Fruit fly (Drosophila melanogaster): Measurements from ENCODE around the gene CG1835.

CG1835 gene

DNA sequence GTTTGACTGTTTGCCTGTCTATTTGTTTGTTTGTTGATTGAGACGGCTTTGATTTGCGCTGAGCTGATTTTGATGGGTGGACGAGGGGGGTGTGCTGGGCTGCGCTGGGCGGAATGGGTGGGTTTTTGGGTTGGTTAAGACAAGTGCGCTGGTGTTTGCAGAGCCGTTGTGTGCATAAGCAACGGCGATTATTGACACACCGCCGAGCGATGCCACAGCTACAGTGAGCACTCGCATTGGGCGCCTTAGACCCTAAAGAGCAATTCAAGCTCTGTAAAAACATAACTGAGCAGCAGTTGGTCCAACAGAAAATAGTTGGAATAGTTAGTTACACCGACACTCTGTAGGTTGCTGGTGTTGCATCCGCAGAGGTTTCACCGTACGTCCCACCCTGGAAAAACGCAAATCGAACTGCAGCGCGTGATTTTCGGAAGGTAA lies 6.7 kb upstream of the CG1835 start (continued):
- peak; percentile 51; the same call in 1 of the 2 replicates for TF ChIP-seq NFAT (GFP tag; IDR thresholded peaks at IDR 0.05)
- TF ChIP-seq Sry-δ (GFP tag; optimal IDR thresholded peaks at IDR 0.05) = peak; percentile 51
- peak; percentile 68 for TF ChIP-seq CG10431 (GFP tag; optimal IDR thresholded peaks at IDR 0.05)
- peak; percentile 83 for TF ChIP-seq CG7271 (tag; optimal IDR thresholded peaks at IDR 0.05)
- TF ChIP-seq CG8281 (tag; optimal IDR thresholded peaks at IDR 0.05) = peak; percentile 32
- TF ChIP-seq bcd (GFP tag; optimal IDR thresholded peaks at IDR 0.05) = peak; percentile 82
- no peak for TF ChIP-seq Scr (GFP tag; IDR thresholded peaks at IDR 0.05; ENCODE audit: partially characterized antibody)
- peak; percentile 71 for TF ChIP-seq Oli (tag; optimal IDR thresholded peaks at IDR 0.05)
- TF ChIP-seq croc (GFP tag; conservative IDR thresholded peaks at IDR 0.05) = peak; percentile 82
- TF ChIP-seq gcm2 (GFP tag; optimal IDR thresholded peaks at IDR 0.05) = peak; percentile 17
- no peak for TF ChIP-seq Opbp (GFP tag; IDR thresholded peaks at IDR 0.05; ENCODE audit: partially characterized antibody)
- TF ChIP-seq CG6854 (GFP tag; optimal IDR thresholded peaks at IDR 0.05) = peak; percentile 15
- no peak for TF ChIP-seq exex (tag; optimal IDR thresholded peaks at IDR 0.05)
- peak; percentile 69 for TF ChIP-seq wor (GFP tag; IDR thresholded peaks at IDR 0.05)
- TF ChIP-seq ERR (GFP tag; optimal IDR thresholded peaks at IDR 0.05) = peak; percentile 10
- TF ChIP-seq CG42726 (GFP tag; IDR thresholded peaks at IDR 0.05; ENCODE audit: partially characterized antibody) = no peak
- peak; percentile 85 for TF ChIP-seq CG4820 (GFP tag; optimal IDR thresholded peaks at IDR 0.05)
- peak; percentile 6 for TF ChIP-seq kah (GFP tag; optimal IDR thresholded peaks at IDR 0.05)
- peak; percentile 18 for TF ChIP-seq CG15514 (GFP tag; optimal IDR thresholded peaks at IDR 0.05)
- peak; percentile 63 for TF ChIP-seq PHDP (tag; optimal IDR thresholded peaks at IDR 0.05)
- peak; percentile 49 for TF ChIP-seq CG4854 (GFP tag; optimal IDR thresholded peaks at IDR 0.05)
- TF ChIP-seq Ada2b (GFP tag; IDR thresholded peaks at IDR 0.05) = peak; percentile 77
- peak in 1 of 2 experiments; percentile 84 for TF ChIP-seq tll (GFP tag; optimal IDR thresholded peaks at IDR 0.05)
- peak; percentile 9 for TF ChIP-seq mirr (GFP tag; optimal IDR thresholded peaks at IDR 0.05)
- TF ChIP-seq Lim3 (GFP tag; IDR thresholded peaks at IDR 0.05) = 0 out of 2 replicates have a peak, but pooled peaks have one; percentile 40
- no peak for TF ChIP-seq CG3995 (GFP tag; optimal IDR thresholded peaks at IDR 0.05)
- TF ChIP-seq Sin3A (optimal IDR thresholded peaks at IDR 0.05) = no peak
- peak; percentile 46 for TF ChIP-seq TFAM (GFP tag; optimal IDR thresholded peaks at IDR 0.05)
- TF ChIP-seq Hr78 (GFP tag; optimal IDR thresholded peaks at IDR 0.05) = peak in 1 of 2 experiments; percentile 40
- TF ChIP-seq zfh1 (GFP tag; IDR thresholded peaks at IDR 0.05) = peak; percentile 94
- peak; percentile 67 for TF ChIP-seq Usf (GFP tag; optimal IDR thresholded peaks at IDR 0.05)
- TF ChIP-seq CG16813 (GFP tag; IDR thresholded peaks at IDR 0.05; ENCODE audit: partially characterized antibody) = no peak
- TF ChIP-seq gt (GFP tag; IDR thresholded peaks at IDR 0.05) = peak; percentile 71
- TF ChIP-seq Fer1 (GFP tag; optimal IDR thresholded peaks at IDR 0.05) = no peak
- peak; percentile 81 for TF ChIP-seq CG10654 (GFP tag; optimal IDR thresholded peaks at IDR 0.05)
- peak; percentile 65 for TF ChIP-seq CG7556 (GFP tag; optimal IDR thresholded peaks at IDR 0.05)
- TF ChIP-seq CHES-1-like (GFP tag; optimal IDR thresholded peaks at IDR 0.05) = peak; percentile 58
- TF ChIP-seq Trl (optimal IDR thresholded peaks at IDR 0.05) = no peak
- peak; percentile 78 for TF ChIP-seq Trl (GFP tag; optimal IDR thresholded peaks at IDR 0.05)
- TF ChIP-seq tna (GFP tag; IDR thresholded peaks at IDR 0.05; ENCODE audit: partially characterized antibody) = no peak
- TF ChIP-seq Gug (GFP tag; IDR thresholded peaks at IDR 0.05) = peak; percentile 87
- TF ChIP-seq Eip74EF (GFP tag; optimal IDR thresholded peaks at IDR 0.05) = peak in 1 of 2 experiments; percentile 20
- peak; percentile 83 for TF ChIP-seq fd102C (GFP tag; optimal IDR thresholded peaks at IDR 0.05)
- peak; percentile 21 for TF ChIP-seq CG3281 (GFP tag; optimal IDR thresholded peaks at IDR 0.05)
- peak; percentile 46 for TF ChIP-seq CG17802 (tag; optimal IDR thresholded peaks at IDR 0.05)
- peak; percentile 63 for TF ChIP-seq CoRest (tag; optimal IDR thresholded peaks at IDR 0.05)
- peak; percentile 87 for TF ChIP-seq chm (GFP tag; IDR thresholded peaks at IDR 0.05)
- TF ChIP-seq CG13894 (tag; optimal IDR thresholded peaks at IDR 0.05) = no peak
- TF ChIP-seq Hr39 (optimal IDR thresholded peaks at IDR 0.05) = no peak
- peak; percentile 58 for TF ChIP-seq CG4617 (GFP tag; optimal IDR thresholded peaks at IDR 0.05; ENCODE audit: borderline replicate concordance)
